Worm (Caenorhabditis elegans): ENCODE measurements around the gene nhr-88.

Gene nhr-88

DNA sequence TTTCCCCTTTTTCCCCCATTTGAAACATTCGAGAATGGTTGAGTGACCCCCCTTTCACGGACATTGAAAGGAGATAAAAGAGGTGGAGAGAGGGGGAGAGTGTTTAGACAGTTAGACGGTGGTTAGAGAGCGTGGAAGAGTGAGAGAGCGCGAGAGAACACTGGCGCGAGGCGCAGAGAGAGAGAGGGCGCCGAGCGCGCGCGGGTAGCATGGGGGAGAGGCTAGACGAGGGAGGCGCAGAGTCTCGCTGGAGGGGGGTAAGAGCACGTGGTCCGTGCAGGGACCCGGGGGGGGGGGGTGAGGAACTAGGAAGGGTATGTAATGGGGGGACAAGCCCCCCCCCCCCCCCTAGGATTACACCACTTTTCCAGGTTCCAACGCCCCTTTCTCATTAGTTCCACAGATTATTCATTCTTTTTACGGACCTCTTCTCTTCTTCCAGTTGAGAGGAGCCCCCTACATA, 2.5 kb upstream of the nhr-88 start (continued):
- peak; percentile 97 for TF ChIP-seq nhr-25 (tag; optimal IDR thresholded peaks at IDR 0.05)
- TF ChIP-seq nhr-11 (tag; optimal IDR thresholded peaks at IDR 0.05) = no peak
- peak; percentile 91 for TF ChIP-seq gmeb-1 (tag; optimal IDR thresholded peaks at IDR 0.05)
- TF ChIP-seq unc-62 (GFP tag; optimal IDR thresholded peaks at IDR 0.05) = peak; percentile 16
- peak; percentile 40 for TF ChIP-seq R02D3.7 (tag; optimal IDR thresholded peaks at IDR 0.05)
- TF ChIP-seq unc-39 (tag; optimal IDR thresholded peaks at IDR 0.05) = no peak
- peak; percentile 88 for TF ChIP-seq nhr-6 (tag; optimal IDR thresholded peaks at IDR 0.05)
- peak; percentile 90 for TF ChIP-seq nhr-129 (tag; optimal IDR thresholded peaks at IDR 0.05)
- TF ChIP-seq sma-9 (GFP tag; optimal IDR thresholded peaks at IDR 0.05) = peak; percentile 99
- peak; percentile 76 for TF ChIP-seq sma-9 (tag; optimal IDR thresholded peaks at IDR 0.05)
- peak; percentile 49 for TF ChIP-seq elt-1 (tag; optimal IDR thresholded peaks at IDR 0.05)
- peak; percentile 96 for TF ChIP-seq ztf-4 (tag; optimal IDR thresholded peaks at IDR 0.05)
- TF ChIP-seq ZK546.5 (tag; optimal IDR thresholded peaks at IDR 0.05) = peak; percentile 32
- TF ChIP-seq lin-13 (GFP tag; optimal IDR thresholded peaks at IDR 0.05) = peak; percentile 96
- TF ChIP-seq elt-3 (tag; optimal IDR thresholded peaks at IDR 0.05) = no peak
- TF ChIP-seq F13H6.1 (tag; optimal IDR thresholded peaks at IDR 0.05) = peak; percentile 97
- no peak for TF ChIP-seq aly-2 (tag; optimal IDR thresholded peaks at IDR 0.05)
- peak; percentile 93 for TF ChIP-seq sem-4 (tag; optimal IDR thresholded peaks at IDR 0.05)
- TF ChIP-seq nhr-237 (tag; optimal IDR thresholded peaks at IDR 0.05) = peak; percentile 69
- TF ChIP-seq fos-1 (tag; optimal IDR thresholded peaks at IDR 0.05) = peak; percentile 87
- TF ChIP-seq nhr-21 (tag; optimal IDR thresholded peaks at IDR 0.05) = peak; percentile 96

- TF ChIP-seq unc-39 (tag; optimal IDR thresholded peaks at IDR 0.05) = no peak
- no peak for TF ChIP-seq ceh-82 (tag; optimal IDR thresholded peaks at IDR 0.05)
- no peak for TF ChIP-seq aly-2 (tag; optimal IDR thresholded peaks at IDR 0.05)
- no peak for TF ChIP-seq snpc-4 (tag; optimal IDR thresholded peaks at IDR 0.05)
- no peak for TF ChIP-seq ama-1 (optimal IDR thresholded peaks at IDR 0.05)
- TF ChIP-seq unc-55 (GFP tag; optimal IDR thresholded peaks at IDR 0.05) = no peak
- TF ChIP-seq gmeb-1 (tag; optimal IDR thresholded peaks at IDR 0.05) = peak; percentile 35
- peak; percentile 68 for TF ChIP-seq crh-2 (tag; optimal IDR thresholded peaks at IDR 0.05)
- TF ChIP-seq fos-1 (tag; optimal IDR thresholded peaks at IDR 0.05) = peak; percentile 69
- TF ChIP-seq lsy-2 (tag; optimal IDR thresholded peaks at IDR 0.05) = peak in 1 of 2 experiments; percentile 24
- TF ChIP-seq skn-1 (tag; optimal IDR thresholded peaks at IDR 0.05) = no peak
- TF ChIP-seq mdl-1 (tag; optimal IDR thresholded peaks at IDR 0.05) = peak in 1 of 2 experiments; percentile 3
- peak; percentile 66 for TF ChIP-seq nhr-25 (tag; optimal IDR thresholded peaks at IDR 0.05)
- peak; percentile 44 for TF ChIP-seq sma-9 (GFP tag; optimal IDR thresholded peaks at IDR 0.05)
- no peak for TF ChIP-seq sma-9 (tag; optimal IDR thresholded peaks at IDR 0.05)
These were observed 743 bp upstream of the nhr-88 start for ce11 chrII:2975561-2976230.

DNA sequence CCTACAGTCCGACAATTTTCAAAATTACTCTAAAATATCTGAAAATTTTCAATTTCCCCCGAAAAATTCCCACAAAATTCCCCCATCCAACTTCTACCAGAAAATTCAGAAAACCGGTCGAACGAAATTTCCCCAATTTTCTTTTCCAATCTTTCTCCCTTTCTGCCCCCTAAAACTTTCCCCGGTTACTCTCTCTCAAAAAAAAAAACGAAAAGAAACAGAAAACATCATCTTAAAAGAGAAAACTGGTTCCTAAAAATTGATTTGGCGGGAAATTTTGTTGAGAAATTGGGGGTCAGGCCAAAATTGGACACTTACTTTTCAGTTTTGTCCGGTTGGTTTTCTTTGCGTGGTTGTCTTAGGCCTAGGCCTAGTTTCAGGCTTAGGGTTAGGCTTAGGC, 1.2 kb downstream of the nhr-88 start:
- TF ChIP-seq lin-11 (tag; optimal IDR thresholded peaks at IDR 0.05) (no peak), blmp-1 (tag; optimal IDR thresholded peaks at IDR 0.05; ENCODE audit: insufficient read depth) (peak; percentile 75)

ce11 chrII:2979061-2979460, 2.6 kb downstream of the nhr-88 start:
- TF ChIP-seq nhr-6 (tag; optimal IDR thresholded peaks at IDR 0.05) = no peak
- no peak for TF ChIP-seq lin-13 (GFP tag; optimal IDR thresholded peaks at IDR 0.05)
- no peak for TF ChIP-seq Y55F3AM.14 (GFP tag; optimal IDR thresholded peaks at IDR 0.05)
- TF ChIP-seq nhr-129 (tag; optimal IDR thresholded peaks at IDR 0.05) = no peak
- no peak for TF ChIP-seq sma-3 (GFP tag; optimal IDR thresholded peaks at IDR 0.05)

DNA sequence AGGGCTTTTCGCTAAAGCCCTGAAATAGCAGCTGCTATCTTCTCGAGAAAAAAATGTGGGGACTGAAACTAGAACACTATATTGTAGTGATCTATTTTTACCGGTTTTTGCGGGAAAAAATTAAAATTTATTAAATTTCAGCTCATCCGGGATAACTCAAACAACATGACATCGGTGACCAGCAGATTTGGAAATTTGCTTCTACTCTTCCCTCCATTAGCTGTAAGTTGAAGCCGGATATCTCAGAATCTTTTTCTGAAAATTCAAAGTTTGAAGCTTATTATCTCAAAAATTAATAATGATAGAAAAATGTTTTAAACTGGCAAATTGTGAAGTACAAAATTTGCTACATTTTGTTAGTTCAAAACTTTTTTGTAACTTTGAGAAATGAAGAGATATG, 7.9 kb downstream of the nhr-88 start:
- TF ChIP-seq mdl-1 (tag; optimal IDR thresholded peaks at IDR 0.05) (no peak), aly-2 (tag; optimal IDR thresholded peaks at IDR 0.05) (no peak), nhr-77 (tag; optimal IDR thresholded peaks at IDR 0.05) (no peak), elt-1 (tag; optimal IDR thresholded peaks at IDR 0.05) (no peak), dmd-4 (tag; optimal IDR thresholded peaks at IDR 0.05) (no peak), F13H6.1 (tag; optimal IDR thresholded peaks at IDR 0.05) (no peak), crh-2 (tag; optimal IDR thresholded peaks at IDR 0.05) (no peak), sma-3 (GFP tag; optimal IDR thresholded peaks at IDR 0.05) (no peak), ZK546.5 (tag; optimal IDR thresholded peaks at IDR 0.05) (no peak), nhr-12 (tag; optimal IDR thresholded peaks at IDR 0.05) (no peak), ztf-1 (GFP tag; conservative IDR thresholded peaks at IDR 0.05) (no peak), gmeb-1 (tag; optimal IDR thresholded peaks at IDR 0.05) (no peak), ceh-82 (tag; optimal IDR thresholded peaks at IDR 0.05) (no peak), nhr-6 (tag; optimal IDR thresholded peaks at IDR 0.05) (no peak), nhr-23 (tag; optimal IDR thresholded peaks at IDR 0.05) (no peak)

All from whole organism, L2 larva.